Worm (Caenorhabditis elegans) whole organism, young adult: ENCODE measurements around the gene T21E8.7.

ENCODE experiments used
- B0019.2 ChIP-seq: fragments of 200-800 bp; sonication (Bioruptor generic); conservative IDR thresholded peaks from 2 replicates; pipeline ENCODE4 v1.3.6; 2022; ENCODE audit warnings: missing genetic modification reagents, missing genetic modification characterization, missing compliant biosample characterization
- F10E7.11 ChIP-seq: sonication (generic microtip); optimal IDR thresholded peaks from 2 replicates; lab custom pipeline; 2017; ENCODE audit warnings: mild to moderate bottlenecking, missing genetic modification characterization, moderate library complexity, missing compliant biosample characterization
- F37B4.10 ChIP-seq: fragments of 200-800 bp; sonication (Bioruptor generic); IDR thresholded peaks from 2 replicates; pipeline ENCODE4 v1.3.6; 2022; ENCODE audit warnings: missing genetic modification characterization, missing compliant biosample characterization
- F39B2.1 ChIP-seq: fragments of 200-800 bp; sonication (Bioruptor generic); IDR thresholded peaks from 2 replicates; pipeline ENCODE4 v1.3.6; 2022; ENCODE audit warnings: missing genetic modification reagents, missing genetic modification characterization, missing compliant biosample characterization
- Y53F4B.3 ChIP-seq: fragments of 200-800 bp; sonication (Bioruptor generic); IDR thresholded peaks from 2 replicates; pipeline ENCODE4 v1.3.6; 2022; ENCODE audit warnings: missing genetic modification reagents, missing genetic modification characterization, missing compliant biosample characterization
- Y53G8AR.9 ChIP-seq: fragments of 200-800 bp; sonication (Bioruptor generic); conservative IDR thresholded peaks from 2 replicates; pipeline ENCODE4 v1.3.6; 2022; ENCODE audit warnings: missing genetic modification reagents, missing genetic modification characterization, missing compliant biosample characterization
- Y67H2A.10 ChIP-seq: fragments of 200-800 bp; sonication (Bioruptor generic); conservative IDR thresholded peaks from 2 replicates; pipeline ENCODE4 v1.3.6; 2022; ENCODE audit warnings: missing genetic modification reagents, missing genetic modification characterization, missing compliant biosample characterization
- Y79H2A.3 ChIP-seq: fragments of 200-800 bp; sonication (Bioruptor generic); conservative IDR thresholded peaks from 2 replicates; pipeline ENCODE4 v1.3.6; 2022; ENCODE audit warnings: missing genetic modification reagents, missing genetic modification characterization, missing compliant biosample characterization
- akir-1 ChIP-seq: fragments of 200-800 bp; sonication (Bioruptor generic); optimal IDR thresholded peaks from 2 replicates; lab custom pipeline; 2018; ENCODE audit warnings: mild to moderate bottlenecking, missing genetic modification characterization, moderate library complexity, missing compliant biosample characterization
- ama-1 ChIP-seq, 3 experiments: fragments of 150-350 bp in 1 of 3; sonication (generic microtip) in 2 of 3; optimal IDR thresholded peaks; 2 replicates each; lab custom pipeline; 2014 to 2018; ENCODE audit warnings: missing biosample characterization in 2 of 3, missing genetic modification characterization in 2 of 3, missing genetic modification reagents in 2 of 3
- aptf-2 ChIP-seq: fragments of 200-800 bp; sonication (Bioruptor generic); conservative IDR thresholded peaks from 2 replicates; pipeline ENCODE4 v1.3.6; 2022; ENCODE audit warnings: missing genetic modification reagents, missing genetic modification characterization, missing compliant biosample characterization
- aptf-3 ChIP-seq: fragments of 200-800 bp; sonication (Bioruptor generic); IDR thresholded peaks from 2 replicates; pipeline ENCODE4 v1.3.6; 2022; ENCODE audit warnings: missing genetic modification characterization, missing compliant biosample characterization
- atf-7 ChIP-seq: sonication (generic microtip); optimal IDR thresholded peaks from 2 replicates; lab custom pipeline; 2017; ENCODE audit warnings: mild to moderate bottlenecking, missing genetic modification characterization, missing compliant biosample characterization
- attf-5 ChIP-seq: fragments of 200-800 bp; sonication (Bioruptor generic); optimal IDR thresholded peaks from 2 replicates; lab custom pipeline; 2018; ENCODE audit warnings: mild to moderate bottlenecking, missing genetic modification characterization, missing compliant biosample characterization
- ccch-3 ChIP-seq: fragments of 200-800 bp; sonication (Bioruptor generic); optimal IDR thresholded peaks from 2 replicates; lab custom pipeline; 2018; ENCODE audit warnings: mild to moderate bottlenecking, missing genetic modification characterization, missing compliant biosample characterization
- cebp-2 ChIP-seq: fragments of 200-800 bp; sonication (Bioruptor generic); IDR thresholded peaks from 2 replicates; pipeline ENCODE4 v1.3.6; 2022; ENCODE audit warnings: missing genetic modification characterization, missing compliant biosample characterization
- efl-1 ChIP-seq: fragments of 150-350 bp; optimal IDR thresholded peaks from 2 replicates; lab custom pipeline; 2014; ENCODE audit warnings: missing biosample characterization, missing genetic modification reagents, missing genetic modification characterization
- egl-18 ChIP-seq: fragments of 200-800 bp; sonication (Bioruptor generic); IDR thresholded peaks from 2 replicates; pipeline ENCODE4 v1.3.6; 2022; ENCODE audit warnings: missing genetic modification reagents, missing genetic modification characterization, missing compliant biosample characterization
- him-1 ChIP-seq: sonication (generic microtip); optimal IDR thresholded peaks from 2 replicates; lab custom pipeline; 2016; ENCODE audit warnings: missing genotype, missing genetic modification reagents, missing genetic modification characterization, missing compliant biosample characterization
- hlh-12 ChIP-seq: sonication (generic microtip); optimal IDR thresholded peaks from 2 replicates; lab custom pipeline; 2016; ENCODE audit warnings: missing genetic modification characterization, missing compliant biosample characterization
- lir-1 ChIP-seq: fragments of 200-800 bp; sonication (Bioruptor generic); conservative IDR thresholded peaks from 2 replicates; pipeline ENCODE4 v1.3.6; 2022; ENCODE audit warnings: missing genetic modification reagents, missing genetic modification characterization, missing compliant biosample characterization
- lsl-1 ChIP-seq: fragments of 200-800 bp; sonication (Bioruptor generic); optimal IDR thresholded peaks from 2 replicates; lab custom pipeline; 2018; ENCODE audit warnings: mild to moderate bottlenecking, missing genetic modification characterization, moderate library complexity, missing compliant biosample characterization
- lsy-27 ChIP-seq: sonication (generic microtip); optimal IDR thresholded peaks from 2 replicates; lab custom pipeline; 2017; ENCODE audit warnings: missing genetic modification characterization, mild to moderate bottlenecking, missing compliant biosample characterization, antibody characterized with exemption, missing genotype, borderline replicate concordance; ENCODE audit not compliant: insufficient read depth
- madf-10 ChIP-seq: sonication (generic microtip); optimal IDR thresholded peaks from 2 replicates; lab custom pipeline; 2016; ENCODE audit warnings: mild to moderate bottlenecking, missing genetic modification characterization, missing compliant biosample characterization
- madf-3 ChIP-seq: fragments of 200-800 bp; sonication (Bioruptor generic); IDR thresholded peaks from 2 replicates; pipeline ENCODE4 v1.3.6; 2022; ENCODE audit warnings: missing genetic modification reagents, missing genetic modification characterization, missing compliant biosample characterization
- mes-4 ChIP-seq: sonication (generic microtip); optimal IDR thresholded peaks from 2 replicates; lab custom pipeline; 2016; ENCODE audit warnings: missing genotype, missing genetic modification characterization, missing compliant biosample characterization
- nfya-2 ChIP-seq: fragments of 200-800 bp; sonication (Bioruptor generic); IDR thresholded peaks from 2 replicates; pipeline ENCODE4 v1.3.6; 2022; ENCODE audit warnings: missing genetic modification reagents, missing genetic modification characterization, missing compliant biosample characterization
- nfyb-1 ChIP-seq: fragments of 200-800 bp; sonication (Bioruptor generic); IDR thresholded peaks from 2 replicates; pipeline ENCODE4 v1.3.6; 2022; ENCODE audit warnings: missing genetic modification reagents, missing genetic modification characterization, missing compliant biosample characterization
- nhr-120 ChIP-seq: fragments of 200-800 bp; sonication (Bioruptor generic); IDR thresholded peaks from 2 replicates; pipeline ENCODE4 v1.3.6; 2022; ENCODE audit warnings: missing genetic modification characterization, missing compliant biosample characterization
- nhr-80 ChIP-seq: sonication (generic microtip); optimal IDR thresholded peaks from 2 replicates; lab custom pipeline; 2016; ENCODE audit warnings: missing genetic modification characterization, missing compliant biosample characterization
- pha-4 ChIP-seq: fragments of 150-350 bp; sonication (generic microtip); optimal IDR thresholded peaks from 2 replicates; lab custom pipeline; 2014; ENCODE audit warnings: missing biosample characterization, missing genetic modification reagents, missing genetic modification characterization
- rcor-1 ChIP-seq: fragments of 200-800 bp; sonication (Bioruptor generic); IDR thresholded peaks from 2 replicates; pipeline ENCODE4 v1.3.6; 2022; ENCODE audit warnings: missing genetic modification reagents, missing genetic modification characterization, missing compliant biosample characterization
- rpc-1 ChIP-seq, 2 experiments: fragments of 150-350 bp in 1 of 2; sonication (generic microtip) in 1 of 2; optimal IDR thresholded peaks; 2 replicates each; lab custom pipeline; 2014 to 2018; ENCODE audit warnings: missing biosample characterization in 1 of 2, missing genetic modification characterization in 1 of 2, missing genetic modification reagents in 1 of 2, missing genotype in 1 of 2
- snpc-1.1 ChIP-seq: sonication (generic microtip); optimal IDR thresholded peaks from 2 replicates; lab custom pipeline; 2017; ENCODE audit warnings: missing genetic modification characterization, mild to moderate bottlenecking, missing compliant biosample characterization, antibody characterized with exemption, moderate library complexity, missing genotype, missing genetic modification reagents; ENCODE audit not compliant: insufficient read depth
- snpc-3.4 ChIP-seq: sonication (generic microtip); optimal IDR thresholded peaks from 2 replicates; lab custom pipeline; 2017; ENCODE audit warnings: missing genetic modification characterization, mild to moderate bottlenecking, missing compliant biosample characterization, antibody characterized with exemption, moderate library complexity, missing genotype, missing genetic modification reagents
- tbp1 ChIP-seq: fragments of 200-800 bp; sonication (Bioruptor generic); optimal IDR thresholded peaks from 2 replicates; lab custom pipeline; 2018; ENCODE audit warnings: mild to moderate bottlenecking, missing genetic modification characterization, missing compliant biosample characterization
- unc-62 ChIP-seq: fragments of 150-350 bp; optimal IDR thresholded peaks from 2 replicates; lab custom pipeline; 2014; ENCODE audit warnings: missing biosample characterization, missing genetic modification reagents, missing genetic modification characterization
- ztf-22 ChIP-seq: fragments of 200-800 bp; sonication (Bioruptor generic); optimal IDR thresholded peaks from 2 replicates; lab custom pipeline; 2018; ENCODE audit warnings: mild to moderate bottlenecking, missing genetic modification characterization, moderate library complexity, missing compliant biosample characterization
- ztf-3 ChIP-seq: fragments of 200-800 bp; sonication (Bioruptor generic); optimal IDR thresholded peaks from 2 replicates; lab custom pipeline; 2018; ENCODE audit warnings: mild to moderate bottlenecking, missing genetic modification characterization, missing compliant biosample characterization

T21E8.7 gene

ce11 chrX:10913981-10914380 is 30.7 kb downstream of the T21E8.7 start, which contains the start of gene F47B10.9:
Gene F47B10.9, minus strand, starts transcription at chrX:10914081.
- TF ChIP-seq pha-4 (tag; lab: Kevin White, UChicago), result no peak
- no peak for TF ChIP-seq ccch-3 (GFP tag; lab: Kevin White, UChicago)
- TF ChIP-seq lsl-1 (GFP tag; lab: Kevin White, UChicago), result no peak
- TF ChIP-seq ama-1 (optimal IDR thresholded peaks at IDR 0.05; lab: Kevin White, UChicago), result no peak
- no peak for TF ChIP-seq ama-1 (GFP tag; optimal IDR thresholded peaks at IDR 0.05; lab: Kevin White, UChicago)
- no peak for TF ChIP-seq lir-1 (GFP tag; lab: Robert Waterston, UW)
- no peak for TF ChIP-seq snpc-3.4 (tag; lab: Kevin White, UChicago)

ce11 chrX:10914421-10915277 is 31.3 kb downstream of the T21E8.7 start:
- TF ChIP-seq Y67H2A.10 (no peak), nhr-80 (tag; lab: Kevin White, UChicago) (peak; percentile 58)

ce11 chrX:10916194-10916593 is 32.9 kb downstream of the T21E8.7 start:
- no peak for TF ChIP-seq aptf-3 (GFP tag; lab: Robert Waterston, UW)
- TF ChIP-seq nfyb-1 (GFP tag; lab: Robert Waterston, UW), result no peak
- peak; percentile 37 for TF ChIP-seq nhr-80 (tag; lab: Kevin White, UChicago)
- TF ChIP-seq him-1 (tag; lab: Kevin White, UChicago), result no peak
- TF ChIP-seq Y67H2A.10, result no peak
- no peak for TF ChIP-seq hlh-12 (tag; lab: Kevin White, UChicago)
- TF ChIP-seq aptf-2, result 0 out of 2 replicates have a peak, but pooled peaks have one; percentile 25
- no peak for TF ChIP-seq F39B2.1 (GFP tag; lab: Robert Waterston, UW)
- TF ChIP-seq rcor-1 (GFP tag; lab: Robert Waterston, UW), result no peak
- no peak for TF ChIP-seq nfya-2
- no peak for TF ChIP-seq attf-5 (GFP tag; lab: Kevin White, UChicago)
- TF ChIP-seq ama-1 (optimal IDR thresholded peaks at IDR 0.05; lab: Kevin White, UChicago), result no peak
- no peak for TF ChIP-seq ama-1 (GFP tag; optimal IDR thresholded peaks at IDR 0.05; lab: Kevin White, UChicago)
- TF ChIP-seq madf-10, result no peak
- TF ChIP-seq rpc-1 (optimal IDR thresholded peaks at IDR 0.05; lab: Kevin White, UChicago), result no peak
- TF ChIP-seq rpc-1 (tag; optimal IDR thresholded peaks at IDR 0.05; lab: Kevin White, UChicago), result no peak
- no peak for TF ChIP-seq lsy-27 (tag; lab: Kevin White, UChicago)
- TF ChIP-seq, all 124 proteins: peak for 2

ce11 chrX:10919613-10920012 is 36.3 kb downstream of the T21E8.7 start, which contains the start of gene nstp-9:
Gene nstp-9, minus strand, starts transcription at chrX:10919713.
- TF ChIP-seq Y67H2A.10, result no peak
- no peak for TF ChIP-seq mes-4 (tag; lab: Kevin White, UChicago)
- TF ChIP-seq Y53F4B.3 (GFP tag; lab: Robert Waterston, UW), result no peak
- no peak for TF ChIP-seq akir-1 (GFP tag; lab: Kevin White, UChicago)
- no peak for TF ChIP-seq egl-18 (GFP tag; lab: Robert Waterston, UW)
- no peak for TF ChIP-seq ztf-22
- TF ChIP-seq aptf-2, result no peak
- TF ChIP-seq, all 124 proteins: peak for 0

ce11 chrX:10924031-10924430 is 40.7 kb downstream of the T21E8.7 start:
- TF ChIP-seq nhr-120 (GFP tag; lab: Robert Waterston, UW), result no peak
- TF ChIP-seq F37B4.10 (GFP tag; lab: Robert Waterston, UW), result no peak
- no peak for TF ChIP-seq efl-1
- TF ChIP-seq Y79H2A.3 (GFP tag; lab: Robert Waterston, UW), result no peak
- no peak for TF ChIP-seq ccch-3 (GFP tag; lab: Kevin White, UChicago)
- TF ChIP-seq tbp1 (GFP tag; lab: Kevin White, UChicago), result no peak
- TF ChIP-seq madf-3, result no peak
- TF ChIP-seq ztf-3 (GFP tag; lab: Kevin White, UChicago), result no peak
- TF ChIP-seq nhr-80 (tag; lab: Kevin White, UChicago), result no peak
- no peak for TF ChIP-seq B0019.2 (GFP tag; lab: Robert Waterston, UW)
- no peak for TF ChIP-seq F10E7.11 (tag; lab: Kevin White, UChicago)
- no peak for TF ChIP-seq atf-7 (tag; lab: Kevin White, UChicago)
- TF ChIP-seq unc-62 (GFP tag; lab: Kevin White, UChicago), result no peak
- no peak for TF ChIP-seq cebp-2 (GFP tag; lab: Robert Waterston, UW)
- TF ChIP-seq snpc-1.1 (tag; lab: Kevin White, UChicago), result no peak
- TF ChIP-seq Y53G8AR.9 (GFP tag; lab: Robert Waterston, UW), result no peak
